Worm (Caenorhabditis elegans): ENCODE measurements around the gene C06B8.3.

The C06B8.3 gene

DNA sequence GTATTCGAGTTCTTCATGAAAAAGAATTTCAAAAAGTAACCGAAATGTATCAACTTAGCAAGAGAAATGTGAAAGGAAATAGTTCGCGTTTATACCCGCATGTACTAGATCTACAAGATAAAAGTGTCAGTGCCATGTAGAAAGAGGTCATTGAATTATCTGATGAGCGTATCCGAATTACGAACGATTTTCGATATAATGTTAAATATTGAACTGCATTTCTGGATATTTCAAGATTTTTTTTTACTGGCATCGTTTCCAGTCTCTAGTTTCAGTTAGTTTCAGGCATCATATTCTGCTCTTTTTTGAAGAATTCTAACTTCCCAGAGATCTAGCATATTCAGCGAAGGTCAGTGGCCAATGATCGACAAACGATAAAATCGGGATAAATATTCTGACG, 3.1 kb downstream of the C06B8.3 start, which contains the start of gene nhr-150:
TSS of gene nhr-150 (minus strand) at position 92 of the 400 bp plus-strand sequence.
- TF ChIP-seq sma-9 (GFP tag; optimal IDR thresholded peaks at IDR 0.05) = peak; percentile 50
- TF ChIP-seq sma-9 (tag; optimal IDR thresholded peaks at IDR 0.05) = no peak
- TF ChIP-seq ama-1 (optimal IDR thresholded peaks at IDR 0.05) = no peak

- TF ChIP-seq elt-1 (tag; optimal IDR thresholded peaks at IDR 0.05) = no peak
- TF ChIP-seq crh-2 (tag; optimal IDR thresholded peaks at IDR 0.05) = no peak
- no peak for TF ChIP-seq nhr-12 (tag; optimal IDR thresholded peaks at IDR 0.05)
- no peak for TF ChIP-seq nhr-10 (tag; optimal IDR thresholded peaks at IDR 0.05)
- no peak for TF ChIP-seq unc-55 (GFP tag; optimal IDR thresholded peaks at IDR 0.05)
- no peak for TF ChIP-seq skn-1 (tag; optimal IDR thresholded peaks at IDR 0.05)
- no peak for TF ChIP-seq lin-13 (GFP tag; optimal IDR thresholded peaks at IDR 0.05)
- no peak for TF ChIP-seq mbf-1 (tag; optimal IDR thresholded peaks at IDR 0.05)
- no peak for TF ChIP-seq sma-3 (GFP tag; optimal IDR thresholded peaks at IDR 0.05)
- no peak for TF ChIP-seq gmeb-1 (tag; optimal IDR thresholded peaks at IDR 0.05)
- no peak for TF ChIP-seq egl-27 (tag; optimal IDR thresholded peaks at IDR 0.05)
Observed at ce11 chrV:15480505-15481075, 3.8 kb downstream of the C06B8.3 start.

- TF ChIP-seq ztf-1 (GFP tag; conservative IDR thresholded peaks at IDR 0.05) = no peak
- no peak for TF ChIP-seq nhr-23 (tag; optimal IDR thresholded peaks at IDR 0.05)
- no peak for TF ChIP-seq ztf-11 (tag; optimal IDR thresholded peaks at IDR 0.05)
- no peak for TF ChIP-seq alr-1 (tag; optimal IDR thresholded peaks at IDR 0.05)
- TF ChIP-seq unc-55 (GFP tag; optimal IDR thresholded peaks at IDR 0.05) = no peak
- TF ChIP-seq dmd-4 (tag; optimal IDR thresholded peaks at IDR 0.05) = no peak
- TF ChIP-seq skn-1 (tag; optimal IDR thresholded peaks at IDR 0.05) = no peak
- no peak for TF ChIP-seq sma-9 (GFP tag; optimal IDR thresholded peaks at IDR 0.05)
- TF ChIP-seq sma-9 (tag; optimal IDR thresholded peaks at IDR 0.05) = no peak
- no peak for TF ChIP-seq R02D3.7 (tag; optimal IDR thresholded peaks at IDR 0.05)
- TF ChIP-seq egl-27 (tag; optimal IDR thresholded peaks at IDR 0.05) = no peak
- no peak for TF ChIP-seq nhr-129 (tag; optimal IDR thresholded peaks at IDR 0.05)
- TF ChIP-seq aly-2 (tag; optimal IDR thresholded peaks at IDR 0.05) = no peak
- TF ChIP-seq nhr-6 (tag; optimal IDR thresholded peaks at IDR 0.05) = no peak
Observed at ce11 chrV:15479825-15480224, 4.6 kb downstream of the C06B8.3 start.

ce11 chrV:15479107-15479506, 5.3 kb downstream of the C06B8.3 start:
- TF ChIP-seq sma-9 (GFP tag; optimal IDR thresholded peaks at IDR 0.05) (peak; percentile 15), sma-9 (tag; optimal IDR thresholded peaks at IDR 0.05) (no peak), nhr-25 (tag; optimal IDR thresholded peaks at IDR 0.05) (no peak), fos-1 (tag; optimal IDR thresholded peaks at IDR 0.05) (peak; percentile 56)

DNA sequence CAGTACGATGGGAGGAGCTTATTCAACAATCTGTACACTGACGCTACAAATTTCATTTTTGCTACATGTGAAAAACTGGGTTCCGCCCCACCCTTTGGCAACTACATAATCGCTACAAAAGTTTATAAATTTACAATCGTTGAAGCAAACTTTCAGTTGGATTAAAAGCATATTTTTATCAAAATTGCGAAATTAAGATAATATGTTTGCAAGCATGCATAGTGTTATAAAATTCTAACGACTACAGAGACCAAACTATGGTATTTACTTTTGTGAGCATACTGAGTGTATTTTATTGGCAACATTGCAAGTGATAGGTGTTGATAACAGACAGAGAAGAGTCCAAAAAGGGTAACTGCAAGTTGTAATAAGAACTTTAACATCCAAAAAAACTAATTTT, 5.8 kb downstream of the C06B8.3 start, which contains the start of gene C06B8.2:
TSS of gene C06B8.2 (minus strand) at position 153 of the 400 bp plus-strand sequence.
- TF ChIP-seq crh-2 (tag; optimal IDR thresholded peaks at IDR 0.05) (no peak), elt-1 (tag; optimal IDR thresholded peaks at IDR 0.05) (no peak), ama-1 (optimal IDR thresholded peaks at IDR 0.05) (no peak), C34F6.9 (tag; optimal IDR thresholded peaks at IDR 0.05) (no peak)

DNA sequence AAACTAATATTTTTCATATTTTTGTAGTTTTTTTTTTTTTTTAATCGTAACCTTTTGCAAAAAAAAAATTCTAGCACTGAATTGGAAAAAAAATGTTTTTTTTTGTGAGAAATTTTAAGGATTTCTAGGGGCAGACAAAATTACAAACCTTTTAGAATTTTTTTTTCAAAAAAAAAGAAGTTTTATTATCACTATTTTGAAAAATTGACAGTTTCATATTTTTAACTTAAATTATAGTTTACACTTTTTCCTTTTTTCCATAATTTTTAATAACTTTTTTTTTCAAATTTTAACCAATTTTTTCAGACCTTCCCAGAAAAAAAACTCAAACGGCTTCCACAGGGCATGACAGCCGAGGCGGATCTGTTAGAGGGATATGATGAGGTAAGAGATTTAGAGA, 13.4 kb downstream of the C06B8.3 start, which contains the start of gene dpf-1:
TSS of gene dpf-1 (plus strand) at position 301 of the 400 bp plus-strand sequence.
- TF ChIP-seq fos-1 (tag; optimal IDR thresholded peaks at IDR 0.05) (no peak), Y55F3AM.14 (GFP tag; optimal IDR thresholded peaks at IDR 0.05) (no peak), sma-9 (GFP tag; optimal IDR thresholded peaks at IDR 0.05) (no peak), sma-9 (tag; optimal IDR thresholded peaks at IDR 0.05) (no peak), aly-2 (tag; optimal IDR thresholded peaks at IDR 0.05) (no peak), nhr-25 (tag; optimal IDR thresholded peaks at IDR 0.05) (no peak), egl-27 (tag; optimal IDR thresholded peaks at IDR 0.05) (no peak), ztf-4 (tag; optimal IDR thresholded peaks at IDR 0.05) (no peak), lin-13 (GFP tag; optimal IDR thresholded peaks at IDR 0.05) (no peak), lin-39 (tag; optimal IDR thresholded peaks at IDR 0.05) (no peak), ZK546.5 (tag; optimal IDR thresholded peaks at IDR 0.05) (no peak)

DNA sequence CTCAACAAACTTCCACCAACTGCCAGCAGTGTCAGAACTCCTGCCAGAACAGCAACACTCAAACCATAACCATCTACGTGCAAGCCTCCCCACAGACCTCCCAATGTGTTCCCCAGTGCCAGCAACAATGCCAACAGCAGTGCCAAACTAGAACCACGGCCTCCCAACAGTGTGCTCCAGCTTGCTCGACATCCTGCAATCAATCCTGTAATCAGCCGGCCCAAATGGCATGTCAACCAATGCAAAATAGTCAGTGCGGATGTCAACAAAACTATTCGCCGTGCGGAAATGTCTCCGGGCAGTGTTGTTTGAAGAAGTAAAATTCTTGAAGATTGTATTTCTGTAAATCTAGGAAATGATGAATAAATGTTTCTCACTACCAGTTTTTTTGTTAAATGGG, 17.7 kb downstream of the C06B8.3 start:
- TF ChIP-seq zag-1 (tag; optimal IDR thresholded peaks at IDR 0.05) (no peak), nhr-6 (tag; optimal IDR thresholded peaks at IDR 0.05) (no peak), unc-62 (GFP tag; optimal IDR thresholded peaks at IDR 0.05) (no peak), lsy-2 (tag; optimal IDR thresholded peaks at IDR 0.05) (no peak), ztf-11 (tag; optimal IDR thresholded peaks at IDR 0.05) (no peak), nhr-12 (tag; optimal IDR thresholded peaks at IDR 0.05) (no peak), mbf-1 (tag; optimal IDR thresholded peaks at IDR 0.05) (no peak), C34F6.9 (tag; optimal IDR thresholded peaks at IDR 0.05) (no peak), snpc-4 (tag; optimal IDR thresholded peaks at IDR 0.05) (no peak), unc-55 (GFP tag; optimal IDR thresholded peaks at IDR 0.05) (no peak), nhr-25 (tag; optimal IDR thresholded peaks at IDR 0.05) (no peak), lin-13 (GFP tag; optimal IDR thresholded peaks at IDR 0.05) (no peak), elt-3 (tag; optimal IDR thresholded peaks at IDR 0.05) (no peak), sem-4 (tag; optimal IDR thresholded peaks at IDR 0.05) (no peak), sma-9 (GFP tag; optimal IDR thresholded peaks at IDR 0.05) (no peak), sma-9 (tag; optimal IDR thresholded peaks at IDR 0.05) (no peak), nhr-10 (tag; optimal IDR thresholded peaks at IDR 0.05) (no peak), nhr-23 (tag; optimal IDR thresholded peaks at IDR 0.05) (no peak), dmd-4 (tag; optimal IDR thresholded peaks at IDR 0.05) (no peak), crh-2 (tag; optimal IDR thresholded peaks at IDR 0.05) (no peak)
